Worm (Caenorhabditis elegans) whole organism, late embryonic: ENCODE measurements around the gene PDB1.1.

Source experiments
- C08G9.2 ChIP-seq: sonication (generic microtip); optimal IDR thresholded peaks from 2 replicates; lab custom pipeline; 2016; ENCODE audit warnings: mild to moderate bottlenecking, missing genetic modification characterization, moderate library complexity, missing compliant biosample characterization
- F13H6.1 ChIP-seq: sonication (generic microtip); optimal IDR thresholded peaks from 2 replicates; lab custom pipeline; 2016; ENCODE audit warnings: missing genetic modification characterization, missing compliant biosample characterization
- K09A11.1 ChIP-seq: sonication (generic microtip); optimal IDR thresholded peaks from 2 replicates; lab custom pipeline; 2017; ENCODE audit warnings: antibody characterized with exemption, mild to moderate bottlenecking, missing genetic modification characterization, missing compliant biosample characterization; ENCODE audit not compliant: insufficient read depth
- Y22D7AL.16 ChIP-seq: sonication (generic microtip); optimal IDR thresholded peaks from 2 replicates; lab custom pipeline; 2016; ENCODE audit warnings: missing genetic modification characterization, missing compliant biosample characterization
- ahr-1 ChIP-seq: sonication (generic microtip); optimal IDR thresholded peaks from 2 replicates; lab custom pipeline; 2016; ENCODE audit warnings: missing genetic modification characterization, missing compliant biosample characterization
- ceh-18 ChIP-seq: sonication (generic microtip); optimal IDR thresholded peaks from 2 replicates; lab custom pipeline; 2016; ENCODE audit warnings: missing genetic modification characterization, missing compliant biosample characterization
- ceh-19 ChIP-seq: fragments of 200-800 bp; sonication (Bioruptor generic); optimal IDR thresholded peaks from 2 replicates; lab custom pipeline; 2018; ENCODE audit warnings: mild to moderate bottlenecking, missing genetic modification characterization, missing compliant biosample characterization
- ceh-24 ChIP-seq: sonication (generic microtip); optimal IDR thresholded peaks from 2 replicates; lab custom pipeline; 2016; ENCODE audit warnings: mild to moderate bottlenecking, missing genetic modification characterization, missing compliant biosample characterization
- ceh-31 ChIP-seq: sonication (generic microtip); optimal IDR thresholded peaks from 2 replicates; lab custom pipeline; 2016; ENCODE audit warnings: missing genetic modification characterization, missing compliant biosample characterization
- ceh-34 ChIP-seq: sonication (generic microtip); optimal IDR thresholded peaks from 2 replicates; lab custom pipeline; 2016; ENCODE audit warnings: mild to moderate bottlenecking, missing genetic modification characterization, missing compliant biosample characterization
- ceh-6 ChIP-seq: fragments of 200-800 bp; sonication (Bioruptor generic); optimal IDR thresholded peaks from 2 replicates; lab custom pipeline; 2018; ENCODE audit warnings: mild to moderate bottlenecking, missing genetic modification characterization, missing compliant biosample characterization
- ceh-9 ChIP-seq: sonication (generic microtip); optimal IDR thresholded peaks from 2 replicates; lab custom pipeline; 2016; ENCODE audit warnings: mild to moderate bottlenecking, missing genetic modification characterization, inconsistent platforms, missing compliant biosample characterization
- dve-1 ChIP-seq: sonication (generic microtip); optimal IDR thresholded peaks from 2 replicates; lab custom pipeline; 2017; ENCODE audit warnings: antibody characterized with exemption, mild to moderate bottlenecking, missing genetic modification characterization, missing compliant biosample characterization
- elt-4 ChIP-seq: sonication (generic microtip); optimal IDR thresholded peaks from 2 replicates; lab custom pipeline; 2016; ENCODE audit warnings: missing genetic modification characterization, missing compliant biosample characterization
- fkh-6 ChIP-seq: sonication (generic microtip); optimal IDR thresholded peaks from 2 replicates; lab custom pipeline; 2016; ENCODE audit warnings: missing genetic modification characterization, missing compliant biosample characterization
- gmeb-2 ChIP-seq: sonication (generic microtip); optimal IDR thresholded peaks from 2 replicates; lab custom pipeline; 2016; ENCODE audit warnings: missing genetic modification characterization, inconsistent platforms, missing compliant biosample characterization
- hlh-15 ChIP-seq: sonication (generic microtip); optimal IDR thresholded peaks from 2 replicates; lab custom pipeline; 2016; ENCODE audit warnings: missing genetic modification characterization, missing compliant biosample characterization
- hlh-6 ChIP-seq: sonication (generic microtip); optimal IDR thresholded peaks from 2 replicates; lab custom pipeline; 2016; ENCODE audit warnings: missing genotype, missing genetic modification characterization, missing compliant biosample characterization
- hlh-8 ChIP-seq: sonication (generic microtip); optimal IDR thresholded peaks from 2 replicates; lab custom pipeline; 2016; ENCODE audit warnings: missing genotype, missing genetic modification characterization, missing compliant biosample characterization
- madf-2 ChIP-seq: sonication (generic microtip); optimal IDR thresholded peaks from 2 replicates; lab custom pipeline; 2017; ENCODE audit warnings: missing genetic modification characterization, missing compliant biosample characterization
- mec-3 ChIP-seq: sonication (generic microtip); optimal IDR thresholded peaks from 2 replicates; lab custom pipeline; 2016; ENCODE audit warnings: borderline replicate concordance, missing genetic modification characterization, missing compliant biosample characterization
- nfya-1 ChIP-seq: sonication (generic microtip); optimal IDR thresholded peaks from 2 replicates; lab custom pipeline; 2017; ENCODE audit warnings: missing genetic modification characterization, mild to moderate bottlenecking, missing compliant biosample characterization, antibody characterized with exemption, moderate library complexity
- nhr-11 ChIP-seq: fragments of 150-350 bp; optimal IDR thresholded peaks from 2 replicates; lab custom pipeline; 2014; ENCODE audit warnings: missing biosample characterization, missing genetic modification characterization
- pha-2 ChIP-seq: sonication (generic microtip); optimal IDR thresholded peaks from 2 replicates; lab custom pipeline; 2017; ENCODE audit warnings: mild to moderate bottlenecking, missing genetic modification characterization, missing compliant biosample characterization
- pha-4 ChIP-seq: fragments of 150-350 bp; optimal IDR thresholded peaks from 2 replicates; lab custom pipeline; 2018; ENCODE audit warnings: missing biosample characterization, missing genetic modification reagents, missing genetic modification characterization
- pros-1 ChIP-seq: fragments of 150-350 bp; optimal IDR thresholded peaks from 2 replicates; lab custom pipeline; 2014; ENCODE audit warnings: missing biosample characterization, missing genetic modification reagents, missing genetic modification characterization
- ref-2 ChIP-seq: sonication (generic microtip); optimal IDR thresholded peaks from 2 replicates; lab custom pipeline; 2016; ENCODE audit warnings: missing genetic modification characterization, missing compliant biosample characterization
- sdc-2 ChIP-seq: sonication (generic microtip); optimal IDR thresholded peaks from 2 replicates; lab custom pipeline; 2016; ENCODE audit warnings: missing genotype, missing genetic modification characterization, missing compliant biosample characterization
- sox-2 ChIP-seq: fragments of 200-800 bp; sonication (Bioruptor generic); IDR thresholded peaks from 2 replicates; pipeline ENCODE4 v1.3.6; 2022; ENCODE audit warnings: missing genetic modification reagents, missing genetic modification characterization, missing compliant biosample characterization
- sox-4 ChIP-seq: sonication (generic microtip); optimal IDR thresholded peaks from 2 replicates; lab custom pipeline; 2017; ENCODE audit warnings: mild to moderate bottlenecking, missing genetic modification characterization, inconsistent platforms, missing compliant biosample characterization
- tbx-2 ChIP-seq: sonication (generic microtip); optimal IDR thresholded peaks from 2 replicates; lab custom pipeline; 2016; ENCODE audit warnings: missing genetic modification characterization, missing compliant biosample characterization
- unc-3 ChIP-seq, 2 experiments: fragments of 200-800 bp in 1 of 2; sonication (Bioruptor generic) in 1 of 2; sonication (generic microtip) in 1 of 2; conservative IDR thresholded peaks in 1 of 2; optimal IDR thresholded peaks in 1 of 2; 2 replicates each; pipeline versions ENCODE4 v1.3.6 to Lab custom; 2016 to 2022; ENCODE audit warnings: missing compliant biosample characterization in 2 of 2, missing genetic modification characterization in 2 of 2, missing genetic modification reagents in 1 of 2
- unc-42 ChIP-seq: sonication (generic microtip); optimal IDR thresholded peaks from 2 replicates; lab custom pipeline; 2016; ENCODE audit warnings: missing genotype, missing genetic modification characterization, missing compliant biosample characterization
- unc-55 ChIP-seq: sonication (generic microtip); optimal IDR thresholded peaks from 2 replicates; lab custom pipeline; 2017; ENCODE audit warnings: missing biosample characterization, missing genetic modification reagents, missing genetic modification characterization
- unc-86 ChIP-seq: sonication (generic microtip); optimal IDR thresholded peaks from 2 replicates; lab custom pipeline; 2016; ENCODE audit warnings: missing genetic modification characterization, missing compliant biosample characterization
- ztf-16 ChIP-seq: sonication (generic microtip); optimal IDR thresholded peaks from 2 replicates; lab custom pipeline; 2017; ENCODE audit warnings: missing genetic modification characterization, missing compliant biosample characterization

The PDB1.1 gene

DNA sequence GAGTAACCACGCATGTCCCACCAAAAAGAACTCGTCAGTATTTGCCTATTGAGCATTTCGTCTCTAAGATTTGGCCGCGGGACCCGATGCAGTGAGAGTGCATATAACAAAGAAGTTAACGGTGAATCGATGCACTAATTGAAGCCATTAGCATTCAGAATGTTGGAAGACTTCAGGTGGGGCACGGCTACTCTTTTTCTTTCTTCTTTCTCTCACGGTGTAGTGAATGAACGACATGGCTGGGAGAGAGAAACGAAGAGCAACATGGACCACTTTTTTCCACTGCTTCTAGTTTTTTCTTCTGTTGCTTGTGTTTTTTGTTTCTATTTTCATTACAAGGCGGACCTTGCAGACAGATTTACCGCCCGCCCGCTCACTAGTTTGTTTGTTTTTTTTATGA, 17.8 kb downstream of the PDB1.1 start:
- TF ChIP-seq nfya-1 (tag; lab: Kevin White, UChicago) (no peak), ceh-9 (tag; lab: Kevin White, UChicago) (no peak)

DNA sequence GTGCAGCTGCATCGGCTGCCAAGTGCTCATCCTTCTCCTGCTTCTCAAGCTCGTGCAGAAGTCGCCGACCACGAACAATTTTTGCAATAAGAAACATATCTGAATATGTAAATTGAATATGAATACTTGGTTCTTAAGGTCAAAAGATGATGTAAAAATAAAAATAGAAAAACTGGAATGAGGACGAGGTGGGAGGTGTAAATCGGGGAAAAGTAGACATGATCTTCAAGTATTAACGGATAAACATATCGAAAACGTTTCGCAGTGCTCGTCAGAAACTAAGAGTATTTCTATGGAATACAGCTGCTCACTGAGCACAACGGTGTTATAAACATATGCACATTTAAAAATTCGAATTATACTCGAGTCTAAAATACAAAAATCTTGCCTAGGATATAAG, 18.9 kb downstream of the PDB1.1 start, which contains the start of gene glb-16:
Gene glb-16 (minus strand): TSS at position 101 of the 400 bp plus-strand sequence.
- TF ChIP-seq madf-2 (no peak), ztf-16 (tag; lab: Kevin White, UChicago) (no peak), pha-2 (tag; lab: Kevin White, UChicago) (no peak), fkh-6 (tag; lab: Kevin White, UChicago) (no peak), nhr-11 (tag; lab: Kevin White, UChicago) (no peak), Y22D7AL.16 (tag; lab: Kevin White, UChicago) (no peak), hlh-15 (tag; lab: Kevin White, UChicago) (no peak), ref-2 (tag; lab: Kevin White, UChicago) (no peak), mec-3 (tag; lab: Kevin White, UChicago) (no peak), pros-1 (tag; lab: Kevin White, UChicago) (no peak), K09A11.1 (tag; lab: Kevin White, UChicago) (no peak), ceh-6 (GFP tag; lab: Kevin White, UChicago) (no peak), ahr-1 (tag; lab: Kevin White, UChicago) (no peak), hlh-8 (tag; lab: Kevin White, UChicago) (no peak), sox-4 (tag; lab: Kevin White, UChicago) (no peak), ceh-18 (tag; lab: Kevin White, UChicago) (no peak), unc-42 (tag; lab: Kevin White, UChicago) (no peak), hlh-6 (tag; lab: Kevin White, UChicago) (no peak)
- TF ChIP-seq, all 69 proteins: peak for 0

DNA sequence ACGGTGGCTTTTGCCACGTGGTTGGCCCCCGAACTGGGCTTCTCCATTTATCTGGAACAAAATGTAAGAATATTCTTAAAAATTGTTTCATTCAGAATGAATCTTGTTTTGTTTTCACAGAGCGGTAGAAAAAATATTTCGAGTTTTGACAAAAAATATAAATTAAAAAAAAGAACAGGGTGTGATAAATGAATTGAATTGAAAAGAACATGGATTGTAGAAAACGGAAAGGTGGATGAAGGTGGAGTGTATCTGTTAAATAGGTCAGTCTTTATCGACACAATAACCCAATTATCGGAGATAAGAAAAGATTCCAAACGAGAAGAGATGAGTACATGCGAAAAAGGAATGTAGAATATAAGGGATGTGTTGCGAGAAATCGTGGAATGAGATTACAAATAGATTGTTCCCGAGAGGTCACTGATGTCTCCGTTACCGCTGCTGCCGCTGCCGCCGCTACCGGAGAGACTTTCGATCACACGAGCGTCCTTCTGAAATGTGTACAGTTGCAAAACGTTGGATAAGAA, 21.1 kb downstream of the PDB1.1 start, which contains the start of gene dpy-7:
Gene dpy-7 (minus strand): TSS at position 51 of the 527 bp plus-strand sequence.
- TF ChIP-seq hlh-15 (tag; lab: Kevin White, UChicago) (no peak), unc-55 (GFP tag; lab: Kevin White, UChicago) (no peak), pha-2 (tag; lab: Kevin White, UChicago) (no peak), sdc-2 (tag; lab: Kevin White, UChicago) (no peak), Y22D7AL.16 (tag; lab: Kevin White, UChicago) (no peak), ceh-34 (tag; lab: Kevin White, UChicago) (no peak), F13H6.1 (no peak), C08G9.2 (tag; lab: Kevin White, UChicago) (no peak), sox-4 (tag; lab: Kevin White, UChicago) (no peak), unc-42 (tag; lab: Kevin White, UChicago) (no peak), ztf-16 (tag; lab: Kevin White, UChicago) (no peak), ceh-19 (no peak), unc-86 (tag; lab: Kevin White, UChicago) (no peak), dve-1 (no peak)

DNA sequence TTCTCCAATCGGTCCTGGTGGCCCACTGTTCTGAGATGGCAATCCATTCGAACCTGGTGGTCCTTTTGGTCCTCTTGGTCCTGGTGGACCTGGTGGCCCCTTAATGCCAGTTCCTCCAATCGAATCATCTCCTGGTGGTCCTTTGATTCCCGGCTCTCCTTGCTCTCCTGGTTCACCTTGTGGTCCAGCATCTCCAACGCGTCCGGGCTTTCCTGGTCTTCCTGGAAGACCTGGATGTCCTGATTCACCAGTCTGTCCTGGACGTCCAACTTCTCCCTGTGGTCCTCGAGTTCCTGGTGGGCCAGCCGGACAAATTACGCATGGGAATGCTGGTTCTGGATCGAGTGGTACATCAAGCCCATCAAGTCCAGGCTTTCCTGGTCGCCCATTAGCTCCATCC, 22.0 kb downstream of the PDB1.1 start:
- no peak for TF ChIP-seq pha-4 (tag; lab: Kevin White, UChicago)
- TF ChIP-seq tbx-2 (tag; lab: Kevin White, UChicago), result no peak
- peak; percentile 43 for TF ChIP-seq hlh-6 (tag; lab: Kevin White, UChicago)
- TF ChIP-seq elt-4 (tag; lab: Kevin White, UChicago), result no peak
- TF ChIP-seq gmeb-2 (tag; lab: Kevin White, UChicago), result no peak
- TF ChIP-seq ceh-9 (tag; lab: Kevin White, UChicago), result peak; percentile 19
- no peak for TF ChIP-seq ceh-24 (tag; lab: Kevin White, UChicago)
- TF ChIP-seq unc-55 (GFP tag; lab: Kevin White, UChicago), result no peak
- TF ChIP-seq sox-2 (GFP tag; lab: Robert Waterston, UW), result no peak
- no peak for TF ChIP-seq ceh-31 (tag; lab: Kevin White, UChicago)
- TF ChIP-seq unc-3 (GFP tag; conservative IDR thresholded peaks at IDR 0.05; lab: Robert Waterston, UW), result no peak
- TF ChIP-seq unc-3 (tag; optimal IDR thresholded peaks at IDR 0.05; lab: Kevin White, UChicago), result no peak
